Worm (Caenorhabditis elegans) whole organism, early embryonic: ENCODE results near the gene nep-26.

ENCODE experiments used
- B0310.2 ChIP-seq: sonication (generic microtip); optimal IDR thresholded peaks from 2 replicates; lab custom pipeline; 2016; ENCODE audit warnings: mild to moderate bottlenecking, missing genetic modification characterization, missing compliant biosample characterization
- F13C5.2 ChIP-seq: sonication (generic microtip); optimal IDR thresholded peaks from 2 replicates; lab custom pipeline; 2017; ENCODE audit warnings: mild to moderate bottlenecking, missing genetic modification characterization, inconsistent platforms, missing compliant biosample characterization
- aly-1 ChIP-seq: sonication (generic microtip); optimal IDR thresholded peaks from 2 replicates; lab custom pipeline; 2016; ENCODE audit warnings: missing genetic modification characterization, missing compliant biosample characterization
- ama-1 ChIP-seq: fragments of 150-350 bp; optimal IDR thresholded peaks from 2 replicates; lab custom pipeline; 2014
- ceh-13 ChIP-seq: fragments of 200-800 bp; sonication (Bioruptor generic); optimal IDR thresholded peaks from 2 replicates; lab custom pipeline; 2018; ENCODE audit warnings: mild to moderate bottlenecking, missing genetic modification characterization, missing compliant biosample characterization
- ceh-36 ChIP-seq: sonication (generic microtip); optimal IDR thresholded peaks from 2 replicates; lab custom pipeline; 2016; ENCODE audit warnings: missing genetic modification characterization, inconsistent platforms, missing compliant biosample characterization
- ets-7 ChIP-seq: sonication (generic microtip); optimal IDR thresholded peaks from 2 replicates; lab custom pipeline; 2016; ENCODE audit warnings: missing genotype, missing genetic modification characterization, missing compliant biosample characterization
- flt-1 ChIP-seq: fragments of 200-800 bp; sonication (Bioruptor generic); IDR thresholded peaks from 2 replicates; pipeline ENCODE4 v1.3.6; 2022; ENCODE audit warnings: missing genetic modification characterization, missing compliant biosample characterization
- hmbx-1 ChIP-seq: sonication (generic microtip); optimal IDR thresholded peaks from 2 replicates; lab custom pipeline; 2016; ENCODE audit warnings: mild to moderate bottlenecking, missing genetic modification characterization, missing compliant biosample characterization
- hmg-4 ChIP-seq: fragments of 200-800 bp; sonication (Bioruptor generic); optimal IDR thresholded peaks from 2 replicates; lab custom pipeline; 2018; ENCODE audit warnings: mild to moderate bottlenecking, missing genetic modification characterization, missing compliant biosample characterization
- hnd-1 ChIP-seq: sonication (generic microtip); optimal IDR thresholded peaks from 2 replicates; lab custom pipeline; 2016; ENCODE audit warnings: missing genetic modification characterization, missing compliant biosample characterization
- pes-1 ChIP-seq: fragments of 200-800 bp; sonication (Bioruptor generic); IDR thresholded peaks from 2 replicates; pipeline ENCODE4 v1.3.6; 2022; ENCODE audit warnings: missing genetic modification reagents, missing genetic modification characterization, missing compliant biosample characterization
- scrt-1 ChIP-seq: fragments of 200-800 bp; sonication (Bioruptor generic); IDR thresholded peaks from 2 replicates; pipeline ENCODE4 v1.3.6; 2022; ENCODE audit warnings: missing genetic modification characterization, missing compliant biosample characterization
- sea-1 ChIP-seq: fragments of 200-800 bp; sonication (Bioruptor generic); conservative IDR thresholded peaks from 2 replicates; pipeline ENCODE4 v1.3.6; 2022; ENCODE audit warnings: missing genetic modification characterization, missing compliant biosample characterization
- tbx-11 ChIP-seq: fragments of 200-800 bp; sonication (Bioruptor generic); IDR thresholded peaks from 2 replicates; pipeline ENCODE4 v1.3.6; 2022; ENCODE audit warnings: missing genetic modification characterization, missing compliant biosample characterization
- tbx-37 ChIP-seq: fragments of 200-800 bp; sonication (Bioruptor generic); conservative IDR thresholded peaks from 2 replicates; pipeline ENCODE4 v1.3.6; 2022; ENCODE audit warnings: missing genetic modification reagents, missing genetic modification characterization, missing compliant biosample characterization
- tra-4 ChIP-seq: sonication (generic microtip); optimal IDR thresholded peaks from 2 replicates; lab custom pipeline; 2017; ENCODE audit warnings: missing genetic modification characterization, missing compliant biosample characterization

Gene nep-26

DNA sequence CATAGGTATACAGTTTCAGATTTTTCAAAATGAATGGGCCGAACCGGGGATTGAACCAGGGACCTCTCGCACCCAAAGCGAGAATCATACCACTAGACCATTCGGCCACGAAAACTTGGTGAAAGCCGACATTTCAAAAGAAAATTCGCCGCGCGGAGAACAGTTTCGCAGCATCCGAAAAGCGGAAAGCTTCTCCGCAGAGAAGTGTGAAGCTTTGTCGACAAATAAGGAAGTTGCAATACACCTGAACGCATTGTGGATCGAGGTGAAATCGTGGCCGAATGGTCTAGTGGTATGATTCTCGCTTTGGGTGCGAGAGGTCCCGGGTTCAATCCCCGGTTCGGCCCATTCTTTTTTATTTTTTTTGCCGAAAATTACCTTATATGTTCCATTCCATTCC, 4.8 kb upstream of the nep-26 start:
- 0 out of 2 replicates have a peak, but pooled peaks have one; percentile 56 for TF ChIP-seq scrt-1

DNA sequence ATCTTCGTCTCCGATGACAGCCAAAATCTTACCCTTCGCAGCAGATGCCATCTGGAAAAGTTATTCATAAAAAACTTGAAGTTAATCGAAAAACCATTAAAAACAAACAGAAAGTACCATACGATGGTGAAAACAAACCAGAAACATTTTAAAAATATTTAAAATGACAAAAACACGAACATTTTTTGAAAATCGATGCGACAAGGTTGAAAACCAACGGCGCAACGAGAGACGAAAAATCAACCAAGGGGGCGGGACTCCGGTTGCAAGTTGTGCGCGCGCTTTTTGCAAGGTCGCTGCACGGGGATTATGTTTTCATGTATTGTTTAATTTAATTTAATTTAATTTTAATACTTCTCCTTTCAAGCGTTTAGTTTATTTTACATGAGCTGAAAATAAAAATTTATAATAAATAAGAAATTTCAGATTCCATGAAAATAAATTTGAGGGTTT, 3.8 kb upstream of the nep-26 start, which contains the start of gene vha-9:
TSS of gene vha-9 (minus strand) at position 51 of the 453 bp plus-strand sequence.
- TF ChIP-seq tbx-11 (GFP tag; lab: Robert Waterston, UW) (no peak), ceh-36 (tag; lab: Kevin White, UChicago) (peak; percentile 67), ama-1 (lab: Kevin White, UChicago) (no peak), B0310.2 (tag; lab: Kevin White, UChicago) (no peak), pes-1 (no peak; the same call in 1 of the 2 replicates), hmbx-1 (tag; lab: Kevin White, UChicago) (no peak), ets-7 (tag; lab: Kevin White, UChicago) (no peak), sea-1 (GFP tag; lab: Robert Waterston, UW) (no peak), hnd-1 (tag; lab: Kevin White, UChicago) (no peak), aly-1 (no peak), hmg-4 (peak; percentile 43), tbx-37 (GFP tag; lab: Robert Waterston, UW) (no peak), flt-1 (no peak), tra-4 (tag; lab: Kevin White, UChicago) (no peak), scrt-1 (peak; percentile 29; the same call in 1 of the 2 replicates), ceh-13 (GFP tag; lab: Kevin White, UChicago) (no peak), F13C5.2 (tag; lab: Kevin White, UChicago) (peak; percentile 36)

DNA sequence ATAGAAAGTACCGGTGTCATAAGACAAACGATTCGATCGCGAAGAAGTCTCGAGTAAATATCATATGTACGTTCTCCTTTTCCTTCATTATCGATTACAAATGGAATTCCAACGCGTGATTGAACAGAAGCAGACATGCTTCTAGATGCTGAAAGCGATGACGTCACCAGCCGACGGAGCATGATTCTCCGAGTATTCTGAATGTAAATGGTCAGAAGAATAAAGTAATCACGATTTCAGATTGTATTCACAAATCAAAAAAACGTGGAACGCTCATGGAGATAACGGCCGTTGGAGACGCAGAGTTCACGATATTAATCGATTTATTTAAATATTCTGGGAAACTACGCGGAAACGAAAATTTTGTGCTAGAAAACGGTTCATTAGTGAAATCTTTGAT, 2.7 kb upstream of the nep-26 start, which contains the start of gene clpp-1:
TSS of gene clpp-1 (minus strand) at position 197 of the 400 bp plus-strand sequence.
- TF ChIP-seq tra-4 (tag; lab: Kevin White, UChicago): no peak
- TF ChIP-seq sea-1 (GFP tag; lab: Robert Waterston, UW): no peak
- no peak for TF ChIP-seq ceh-13 (GFP tag; lab: Kevin White, UChicago)

DNA sequence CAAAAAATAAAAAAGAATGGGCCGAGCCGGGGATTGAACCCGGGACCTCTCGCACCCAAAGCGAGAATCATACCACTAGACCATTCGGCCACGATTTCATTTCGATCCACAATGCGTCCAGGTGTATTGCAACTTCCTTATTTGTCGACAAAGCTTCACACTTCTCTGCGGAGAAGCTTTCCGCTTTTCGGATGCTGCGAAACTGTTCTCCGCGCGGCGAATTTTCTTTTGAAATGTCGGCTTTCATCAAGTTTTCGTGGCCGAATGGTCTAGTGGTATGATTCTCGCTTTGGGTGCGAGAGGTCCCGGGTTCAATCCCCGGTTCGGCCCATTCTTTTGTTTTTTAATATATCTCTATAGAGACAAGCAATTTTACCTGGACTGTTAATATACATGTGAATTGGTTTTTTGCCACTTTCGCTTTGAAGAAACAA, 2.2 kb upstream of the nep-26 start:
- TF ChIP-seq tbx-11 (GFP tag; lab: Robert Waterston, UW): 0 out of 2 replicates have a peak, but pooled peaks have one; percentile 37

DNA sequence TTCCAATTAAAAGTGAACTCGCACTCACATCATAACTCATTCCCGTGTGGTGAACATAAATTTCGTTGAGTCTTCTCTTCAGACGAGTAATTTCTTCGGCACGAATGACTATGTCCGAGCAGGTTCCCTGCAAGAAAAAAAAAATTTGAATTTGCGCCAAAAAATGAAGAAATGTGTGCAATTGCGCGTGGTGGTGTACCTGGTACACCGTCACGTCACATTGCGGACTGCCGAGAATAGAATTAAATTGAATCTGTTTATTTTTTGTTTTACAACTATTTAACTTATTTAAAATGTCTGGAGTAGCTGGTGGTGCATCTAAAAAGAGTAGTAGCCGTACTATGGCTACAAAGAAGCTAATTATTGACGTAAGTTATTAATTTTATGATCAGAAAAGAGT, 1.0 kb upstream of the nep-26 start, which contains the start of gene mdt-22:
TSS of gene mdt-22 (plus strand) at position 263 of the 400 bp plus-strand sequence.
- TF ChIP-seq hmg-4 (no peak), F13C5.2 (tag; lab: Kevin White, UChicago) (peak; percentile 88), ama-1 (lab: Kevin White, UChicago) (no peak), flt-1 (no peak), pes-1 (peak; percentile 54; the same call in 1 of the 2 replicates), tbx-37 (GFP tag; lab: Robert Waterston, UW) (peak; percentile 54; the same call in 1 of the 2 replicates)

DNA sequence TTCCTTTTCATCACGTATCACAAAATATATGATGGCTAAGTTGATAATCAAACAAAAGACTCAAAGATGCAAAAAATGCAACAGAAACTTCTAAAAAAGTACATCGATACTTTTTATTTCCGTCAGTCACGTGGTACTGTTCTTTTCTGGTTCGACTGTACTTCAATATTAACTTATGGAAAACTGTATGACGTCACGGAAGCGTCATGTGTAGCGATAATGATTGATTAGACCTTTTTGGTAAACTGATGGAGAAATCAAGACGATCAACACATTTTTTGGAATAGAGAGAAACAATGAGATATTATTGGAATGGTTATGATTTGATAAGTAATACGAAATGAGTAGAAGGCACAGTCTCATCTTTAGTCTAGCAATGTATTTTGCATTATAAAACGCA, 5.7 kb downstream of the nep-26 start:
- TF ChIP-seq ama-1 (lab: Kevin White, UChicago) (no peak), hmg-4 (no peak)

DNA sequence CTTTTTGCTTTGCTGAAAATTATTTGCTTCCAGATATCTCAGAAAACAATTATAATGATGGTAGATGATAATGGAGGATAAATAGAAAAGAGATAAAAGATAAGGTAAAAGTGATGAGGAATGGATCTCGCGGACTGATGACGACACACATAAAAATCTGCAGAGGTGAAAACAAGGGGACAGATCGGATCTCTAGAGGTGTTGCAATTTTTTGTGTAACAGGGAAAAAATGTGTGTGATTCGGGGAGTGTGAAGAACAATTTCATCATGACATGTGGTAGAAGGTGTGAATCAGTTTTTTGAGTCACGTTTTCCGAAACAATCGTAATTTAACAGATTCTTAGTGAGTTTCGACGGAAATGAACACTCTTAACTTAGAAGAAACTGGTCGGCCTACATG, 11.0 kb downstream of the nep-26 start:
- TF ChIP-seq ceh-36 (tag; lab: Kevin White, UChicago) (no peak), tbx-37 (GFP tag; lab: Robert Waterston, UW) (no peak), aly-1 (no peak), ama-1 (lab: Kevin White, UChicago) (no peak), hnd-1 (tag; lab: Kevin White, UChicago) (no peak), sea-1 (GFP tag; lab: Robert Waterston, UW) (no peak), pes-1 (no peak), hmg-4 (no peak), tra-4 (tag; lab: Kevin White, UChicago) (no peak), hmbx-1 (tag; lab: Kevin White, UChicago) (no peak), ceh-13 (GFP tag; lab: Kevin White, UChicago) (no peak), tbx-11 (GFP tag; lab: Robert Waterston, UW) (no peak), scrt-1 (no peak), F13C5.2 (tag; lab: Kevin White, UChicago) (no peak), ets-7 (tag; lab: Kevin White, UChicago) (no peak), B0310.2 (tag; lab: Kevin White, UChicago) (no peak), flt-1 (no peak)

DNA sequence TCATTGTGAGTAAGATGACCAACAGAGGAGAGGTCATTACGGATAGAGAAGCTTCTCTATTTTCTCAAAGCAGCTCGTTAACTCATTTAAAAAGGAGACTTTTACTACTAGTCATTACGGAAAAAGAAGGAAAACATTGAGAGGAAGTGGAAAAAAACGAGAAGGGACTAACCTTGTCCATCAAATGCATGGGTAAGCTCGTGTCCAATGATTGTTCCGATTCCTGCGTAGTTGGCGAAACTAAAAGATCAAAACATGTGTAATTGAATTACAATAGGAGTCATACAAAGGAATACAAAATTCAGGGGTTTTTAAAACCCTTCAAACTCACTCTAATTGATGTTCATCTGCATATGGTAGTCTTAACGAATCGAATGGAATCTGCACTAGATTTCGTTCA, 14.9 kb downstream of the nep-26 start:
- TF ChIP-seq flt-1 (no peak), B0310.2 (tag; lab: Kevin White, UChicago) (no peak), aly-1 (no peak), scrt-1 (no peak), hmbx-1 (tag; lab: Kevin White, UChicago) (no peak), ceh-13 (GFP tag; lab: Kevin White, UChicago) (no peak), ceh-36 (tag; lab: Kevin White, UChicago) (no peak), tra-4 (tag; lab: Kevin White, UChicago) (no peak), tbx-11 (GFP tag; lab: Robert Waterston, UW) (no peak), hmg-4 (no peak), sea-1 (GFP tag; lab: Robert Waterston, UW) (no peak), ama-1 (lab: Kevin White, UChicago) (no peak), pes-1 (no peak), ets-7 (tag; lab: Kevin White, UChicago) (no peak), hnd-1 (tag; lab: Kevin White, UChicago) (no peak), F13C5.2 (tag; lab: Kevin White, UChicago) (no peak), tbx-37 (GFP tag; lab: Robert Waterston, UW) (no peak)
